Worm (Caenorhabditis elegans): ENCODE measurements around the gene R05D3.8.

- TF ChIP-seq madf-8 (GFP tag; conservative IDR thresholded peaks at IDR 0.05) (no peak), nhr-27 (tag; optimal IDR thresholded peaks at IDR 0.05) (no peak), lin-40 (tag; optimal IDR thresholded peaks at IDR 0.05) (no peak), snpc-4 (GFP tag; optimal IDR thresholded peaks at IDR 0.05) (no peak), snpc-4 (tag; optimal IDR thresholded peaks at IDR 0.05) (no peak), xnd-1 (tag; optimal IDR thresholded peaks at IDR 0.05) (no peak)
Observed at ce11 chrIII:8389539-8389938, 31.4 kb upstream of the R05D3.8 start, which contains the start of gene ZK353.4.

Measured in whole organism, young adult.